Worm (Caenorhabditis elegans) whole organism, mixed stage, embryonic: ENCODE data around the gene rpb-4.

Experiments used
- cnd-1 ChIP-seq: fragments of 200-800 bp; sonication (Bioruptor generic); optimal IDR thresholded peaks from 2 replicates; lab custom pipeline; 2018; ENCODE audit warnings: mild to moderate bottlenecking, missing genetic modification characterization, missing compliant biosample characterization
- flh-1 ChIP-seq: fragments of 200-800 bp; sonication (Bioruptor generic); optimal IDR thresholded peaks from 2 replicates; lab custom pipeline; 2018; ENCODE audit warnings: mild to moderate bottlenecking, missing genetic modification characterization, moderate library complexity, missing compliant biosample characterization
- lin-32 ChIP-seq: fragments of 200-800 bp; sonication (Bioruptor generic); optimal IDR thresholded peaks from 2 replicates; lab custom pipeline; 2018; ENCODE audit warnings: mild to moderate bottlenecking, missing genetic modification characterization, missing compliant biosample characterization
- lsy-2 ChIP-seq: fragments of 150-350 bp; optimal IDR thresholded peaks from 2 replicates; lab custom pipeline; 2014; ENCODE audit warnings: missing biosample characterization, missing genetic modification characterization
- mab-5 ChIP-seq: fragments of 150-350 bp; optimal IDR thresholded peaks from 2 replicates; lab custom pipeline; 2014; ENCODE audit warnings: missing biosample characterization, missing genetic modification characterization
- nhr-28 ChIP-seq: fragments of 150-350 bp; optimal IDR thresholded peaks from 2 replicates; lab custom pipeline; 2014; ENCODE audit warnings: missing biosample characterization, missing genetic modification characterization
- nhr-76 ChIP-seq: sonication (generic microtip); optimal IDR thresholded peaks from 2 replicates; lab custom pipeline; 2017; ENCODE audit warnings: missing biosample characterization, missing genetic modification characterization
- snpc-4 ChIP-seq: fragments of 150-350 bp; optimal IDR thresholded peaks from 2 replicates; lab custom pipeline; 2014; ENCODE audit warnings: missing biosample characterization, missing genetic modification characterization
- tbx-8 ChIP-seq: fragments of 200-800 bp; sonication (Bioruptor generic); optimal IDR thresholded peaks from 2 replicates; lab custom pipeline; 2018; ENCODE audit warnings: mild to moderate bottlenecking, missing genetic modification characterization, moderate library complexity, missing compliant biosample characterization
- unc-62 ChIP-seq: fragments of 150-350 bp; optimal IDR thresholded peaks from 2 replicates; lab custom pipeline; 2014; ENCODE audit warnings: missing biosample characterization, missing genetic modification reagents, missing genetic modification characterization
- ztf-11 ChIP-seq: fragments of 150-350 bp; optimal IDR thresholded peaks from 2 replicates; lab custom pipeline; 2014; ENCODE audit warnings: missing biosample characterization, missing genetic modification characterization

ce11 chrII:7363990-7364455 is 10.3 kb upstream of the rpb-4 start, which contains the start of gene msra-1:
- TF ChIP-seq cnd-1 (no peak), lsy-2 (tag; lab: Kevin White, UChicago) (no peak), mab-5 (tag; lab: Kevin White, UChicago) (no peak), nhr-28 (tag; lab: Kevin White, UChicago) (no peak), lin-32 (GFP tag; lab: Kevin White, UChicago) (no peak), unc-62 (GFP tag; lab: Kevin White, UChicago) (peak; percentile 82), snpc-4 (tag; lab: Kevin White, UChicago) (no peak), flh-1 (GFP tag; lab: Kevin White, UChicago) (no peak), tbx-8 (GFP tag; lab: Kevin White, UChicago) (no peak), nhr-76 (tag; lab: Kevin White, UChicago) (no peak), ztf-11 (tag; lab: Kevin White, UChicago) (no peak)
